Worm (Caenorhabditis elegans): Measurements from ENCODE around the gene C54D2.6.

DNA sequence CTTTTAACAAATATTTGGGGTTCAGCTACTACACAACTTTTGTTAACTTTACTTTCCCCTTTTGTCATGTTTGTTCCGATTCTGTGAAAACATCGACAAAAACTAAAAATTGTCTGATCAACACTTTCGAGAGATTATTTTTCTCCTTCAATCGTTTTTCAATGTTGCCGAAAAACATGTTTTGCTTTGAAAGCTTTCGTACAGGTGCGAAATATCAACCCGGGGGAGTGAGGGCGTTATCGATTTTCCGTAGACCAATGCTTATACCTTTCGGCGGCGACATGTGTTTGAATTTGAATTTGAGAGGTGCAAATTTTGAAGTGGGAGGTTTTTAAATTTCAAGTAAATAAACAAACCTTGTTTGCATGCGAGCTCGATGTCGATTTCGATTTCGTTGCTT is 38.9 kb downstream of the C54D2.6 start:
- TF ChIP-seq ceh-13 (GFP tag; optimal IDR thresholded peaks at IDR 0.05) (no peak), pes-1 (GFP tag; IDR thresholded peaks at IDR 0.05) (no peak), ama-1 (optimal IDR thresholded peaks at IDR 0.05) (no peak), tbx-11 (GFP tag; IDR thresholded peaks at IDR 0.05) (no peak), F13C5.2 (tag; optimal IDR thresholded peaks at IDR 0.05) (no peak), ets-7 (tag; optimal IDR thresholded peaks at IDR 0.05) (no peak), sea-1 (GFP tag; conservative IDR thresholded peaks at IDR 0.05) (no peak), aly-1 (tag; optimal IDR thresholded peaks at IDR 0.05) (no peak), hmbx-1 (tag; optimal IDR thresholded peaks at IDR 0.05) (no peak), flt-1 (GFP tag; IDR thresholded peaks at IDR 0.05) (no peak), ceh-36 (tag; optimal IDR thresholded peaks at IDR 0.05) (no peak), tra-4 (tag; optimal IDR thresholded peaks at IDR 0.05) (no peak), B0310.2 (tag; optimal IDR thresholded peaks at IDR 0.05) (no peak), hmg-4 (GFP tag; optimal IDR thresholded peaks at IDR 0.05) (no peak)

Measured in whole organism, early embryonic.